Fruit fly (Drosophila melanogaster) whole organism, embryonic: ENCODE results near the gene Hr83.

Experiments used
- CG1024 ChIP-seq: fragments of 200-800 bp; sonication (Bioruptor generic); IDR thresholded peaks from 2 replicates; pipeline ENCODE4 v1.3.6; 2022; ENCODE audit warnings: missing biosample characterization, missing genetic modification characterization
- CG11456 ChIP-seq: fragments of 200-800 bp; sonication (Bioruptor generic); IDR thresholded peaks from 3 replicates; pipeline ENCODE4 v1.3.6; 2022; ENCODE audit warnings: missing biosample characterization, missing genetic modification characterization
- CG11723 ChIP-seq: fragments of 200-800 bp; sonication (Bioruptor generic); optimal IDR thresholded peaks from 2 replicates; lab custom pipeline; 2017; ENCODE audit warnings: missing biosample characterization, mild to moderate bottlenecking, missing genetic modification characterization
- CG13123 ChIP-seq: fragments of 200-800 bp; sonication (Bioruptor generic); optimal IDR thresholded peaks from 2 replicates; lab custom pipeline; 2016; ENCODE audit warnings: missing biosample characterization, missing genetic modification characterization
- CG13424 ChIP-seq: fragments of 200-800 bp; sonication (Bioruptor generic); optimal IDR thresholded peaks from 2 replicates; lab custom pipeline; 2019; ENCODE audit warnings: missing biosample characterization, mild to moderate bottlenecking, missing genetic modification characterization, moderate library complexity
- CG14014 ChIP-seq: fragments of 200-800 bp; sonication (Bioruptor generic); IDR thresholded peaks from 2 replicates; pipeline ENCODE4 v1.3.6; 2022; ENCODE audit warnings: missing biosample characterization, missing genetic modification characterization
- CG15514 ChIP-seq: fragments of 200-800 bp; sonication (Bioruptor generic); optimal IDR thresholded peaks from 3 replicates; lab custom pipeline; 2017; ENCODE audit warnings: missing biosample characterization, missing genetic modification characterization, mild to moderate bottlenecking, moderate library complexity, missing genetic modification reagents
- CG1603 ChIP-seq: fragments of 200-800 bp; sonication (Bioruptor generic); optimal IDR thresholded peaks from 2 replicates; lab custom pipeline; 2019; ENCODE audit warnings: missing biosample characterization, mild to moderate bottlenecking, missing genetic modification characterization, moderate library complexity
- CG17829 ChIP-seq: fragments of 200-800 bp; optimal IDR thresholded peaks from 2 replicates; lab custom pipeline; 2019; ENCODE audit warnings: missing biosample characterization, mild to moderate bottlenecking, missing genetic modification characterization, moderate library complexity
- CG18476 ChIP-seq: fragments of 200-800 bp; sonication (Bioruptor generic); optimal IDR thresholded peaks from 2 replicates; lab custom pipeline; 2016; ENCODE audit warnings: missing biosample characterization, mild to moderate bottlenecking, missing genetic modification characterization
- CG2129 ChIP-seq: fragments of 200-800 bp; sonication (Bioruptor generic); IDR thresholded peaks from 2 replicates; pipeline ENCODE4 v1.3.6; 2022; ENCODE audit warnings: missing biosample characterization, missing genetic modification characterization; ENCODE audit not compliant: partially characterized antibody
- CG3281 ChIP-seq: fragments of 200-800 bp; sonication (Bioruptor generic); optimal IDR thresholded peaks from 3 replicates; lab custom pipeline; 2017; ENCODE audit warnings: missing biosample characterization, mild to moderate bottlenecking, missing genetic modification characterization
- CG33213 ChIP-seq: fragments of 200-800 bp; sonication (Bioruptor generic); optimal IDR thresholded peaks from 3 replicates; lab custom pipeline; 2016; ENCODE audit warnings: missing biosample characterization, missing genetic modification characterization
- CG34224 ChIP-seq: fragments of 200-800 bp; sonication (Bioruptor generic); IDR thresholded peaks from 3 replicates; pipeline ENCODE4 v1.3.6; 2022; ENCODE audit warnings: missing biosample characterization, missing genetic modification characterization; ENCODE audit not compliant: partially characterized antibody
- CG34422 ChIP-seq: fragments of 200-800 bp; sonication (Bioruptor generic); IDR thresholded peaks from 3 replicates; pipeline ENCODE4 v1.3.6; 2022; ENCODE audit warnings: missing biosample characterization, missing genetic modification characterization
- CG4820 ChIP-seq: fragments of 200-800 bp; sonication (Bioruptor generic); optimal IDR thresholded peaks from 3 replicates; lab custom pipeline; 2016; ENCODE audit warnings: missing biosample characterization, missing genetic modification characterization
- CG4854 ChIP-seq: fragments of 200-800 bp; sonication (Bioruptor generic); optimal IDR thresholded peaks from 2 replicates; lab custom pipeline; 2016; ENCODE audit warnings: missing biosample characterization, missing genetic modification characterization, inconsistent platforms
- CG6654 ChIP-seq: fragments of 200-800 bp; sonication (Bioruptor generic); optimal IDR thresholded peaks from 2 replicates; lab custom pipeline; 2017; ENCODE audit warnings: missing biosample characterization, mild to moderate bottlenecking, missing genetic modification characterization
- CG8944 ChIP-seq: fragments of 200-800 bp; sonication (Bioruptor generic); optimal IDR thresholded peaks from 3 replicates; lab custom pipeline; 2016; ENCODE audit warnings: missing biosample characterization, missing genetic modification characterization
- CG9609 ChIP-seq: fragments of 200-800 bp; sonication (Bioruptor generic); optimal IDR thresholded peaks from 3 replicates; lab custom pipeline; 2016; ENCODE audit warnings: missing biosample characterization, missing genetic modification characterization
- Deaf1 ChIP-seq: fragments of 200-800 bp; optimal IDR thresholded peaks from 3 replicates; lab custom pipeline; 2019; ENCODE audit warnings: missing biosample characterization, mild to moderate bottlenecking, missing genetic modification characterization, moderate library complexity
- Doc3 ChIP-seq: fragments of 200-800 bp; sonication (Bioruptor generic); IDR thresholded peaks from 3 replicates; pipeline ENCODE4 v1.3.6; 2022; ENCODE audit warnings: missing biosample characterization, missing genetic modification characterization; ENCODE audit not compliant: partially characterized antibody
- Gsc ChIP-seq: fragments of 200-800 bp; sonication (Bioruptor generic); IDR thresholded peaks from 2 replicates; pipeline ENCODE4 v1.3.6; 2022; ENCODE audit warnings: missing biosample characterization, missing genetic modification characterization
- H15 ChIP-seq: fragments of 200-800 bp; sonication (Bioruptor generic); IDR thresholded peaks from 3 replicates; pipeline ENCODE4 v1.3.6; 2022; ENCODE audit warnings: missing biosample characterization, missing genetic modification characterization
- Hey ChIP-seq: fragments of 200-800 bp; sonication (Bioruptor generic); optimal IDR thresholded peaks from 3 replicates; lab custom pipeline; 2018; ENCODE audit warnings: missing biosample characterization, mild to moderate bottlenecking, missing genetic modification characterization
- Hr39 ChIP-seq: fragments of >200 bp; optimal IDR thresholded peaks from 2 replicates; lab custom pipeline; 2017
- Meics ChIP-seq: fragments of 200-800 bp; sonication (Bioruptor generic); optimal IDR thresholded peaks from 2 replicates; lab custom pipeline; 2017; ENCODE audit warnings: missing biosample characterization, mild to moderate bottlenecking, missing genetic modification characterization
- PHDP ChIP-seq: fragments of 200-800 bp; sonication (Bioruptor generic); optimal IDR thresholded peaks from 3 replicates; lab custom pipeline; 2018; ENCODE audit warnings: missing biosample characterization, mild to moderate bottlenecking, missing genetic modification characterization, moderate library complexity
- ab ChIP-seq: fragments of 200-800 bp; sonication (Bioruptor generic); optimal IDR thresholded peaks from 2 replicates; lab custom pipeline; 2016; ENCODE audit warnings: missing biosample characterization, missing genetic modification characterization
- br ChIP-seq: fragments of >200 bp; optimal IDR thresholded peaks from 2 replicates; lab custom pipeline; 2017
- chif ChIP-seq, 2 experiments: fragments of 200-800 bp; sonication (Bioruptor generic); optimal IDR thresholded peaks; 3 replicates each; lab custom pipeline; 2016; ENCODE audit warnings: missing biosample characterization in 2 of 2, missing genetic modification characterization in 2 of 2
- crc ChIP-seq: fragments of 200-800 bp; sonication (Bioruptor generic); optimal IDR thresholded peaks from 2 replicates; lab custom pipeline; 2016; ENCODE audit warnings: missing biosample characterization, missing genetic modification characterization
- disco-r ChIP-seq: fragments of 200-800 bp; sonication (Bioruptor generic); optimal IDR thresholded peaks from 2 replicates; lab custom pipeline; 2016; ENCODE audit warnings: missing biosample characterization, missing genetic modification characterization
- dmrt11E ChIP-seq: fragments of 200-800 bp; sonication (Bioruptor generic); optimal IDR thresholded peaks from 3 replicates; lab custom pipeline; 2018; ENCODE audit warnings: missing biosample characterization, mild to moderate bottlenecking, missing genetic modification characterization, moderate library complexity
- dmrt99B ChIP-seq: fragments of 200-800 bp; sonication (Bioruptor generic); optimal IDR thresholded peaks from 2 replicates; lab custom pipeline; 2018; ENCODE audit warnings: missing biosample characterization, mild to moderate bottlenecking, missing genetic modification characterization, moderate library complexity
- dysf ChIP-seq: fragments of 200-800 bp; sonication (Bioruptor generic); IDR thresholded peaks from 3 replicates; pipeline ENCODE4 v1.3.6; 2022; ENCODE audit warnings: missing biosample characterization, missing genetic modification characterization
- en ChIP-seq: fragments of 200-800 bp; sonication (Bioruptor generic); optimal IDR thresholded peaks from 2 replicates; lab custom pipeline; 2016; ENCODE audit warnings: missing biosample characterization, missing genetic modification characterization
- eyg ChIP-seq: fragments of 200-800 bp; sonication (Bioruptor generic); optimal IDR thresholded peaks from 3 replicates; lab custom pipeline; 2016; ENCODE audit warnings: missing biosample characterization, missing genetic modification characterization
- fd102C ChIP-seq: fragments of 200-800 bp; sonication (Bioruptor generic); optimal IDR thresholded peaks from 2 replicates; lab custom pipeline; 2018; ENCODE audit warnings: missing biosample characterization, mild to moderate bottlenecking, missing genetic modification characterization, moderate library complexity
- grn ChIP-seq: fragments of 200-800 bp; sonication (Bioruptor generic); optimal IDR thresholded peaks from 3 replicates; lab custom pipeline; 2017; ENCODE audit warnings: missing biosample characterization, missing genetic modification characterization
- ken ChIP-seq: fragments of 200-800 bp; sonication (Bioruptor generic); IDR thresholded peaks from 3 replicates; pipeline ENCODE4 v1.3.6; 2022; ENCODE audit warnings: missing biosample characterization, missing genetic modification characterization
- lov ChIP-seq, 2 experiments: fragments of 200-800 bp in 1 of 2; fragments of >200 bp in 1 of 2; sonication (Bioruptor generic) in 1 of 2; IDR thresholded peaks in 1 of 2; optimal IDR thresholded peaks in 1 of 2; 2 replicates in 1 of 2; 3 replicates in 1 of 2; pipeline versions ENCODE4 v1.3.6 to Lab custom; 2017 to 2022; ENCODE audit warnings: missing biosample characterization in 1 of 2, missing genetic modification characterization in 1 of 2
- mld ChIP-seq: fragments of 200-800 bp; sonication (Bioruptor generic); IDR thresholded peaks from 3 replicates; pipeline ENCODE4 v1.3.6; 2022; ENCODE audit warnings: missing biosample characterization, missing genetic modification characterization; ENCODE audit not compliant: partially characterized antibody
- org-1 ChIP-seq: fragments of 200-800 bp; sonication (Bioruptor generic); optimal IDR thresholded peaks from 2 replicates; lab custom pipeline; 2017; ENCODE audit warnings: missing biosample characterization, missing genetic modification characterization
- repo ChIP-seq: fragments of 200-800 bp; sonication (Bioruptor generic); optimal IDR thresholded peaks from 2 replicates; lab custom pipeline; 2016; ENCODE audit warnings: missing biosample characterization, missing genetic modification characterization
- schlank ChIP-seq: fragments of 200-800 bp; sonication (Bioruptor generic); optimal IDR thresholded peaks from 2 replicates; lab custom pipeline; 2018; ENCODE audit warnings: missing biosample characterization, mild to moderate bottlenecking, missing genetic modification characterization
- sisA ChIP-seq: fragments of 200-800 bp; sonication (Bioruptor generic); IDR thresholded peaks from 2 replicates; pipeline ENCODE4 v1.3.6; 2022; ENCODE audit warnings: missing biosample characterization, missing genetic modification characterization
- tin ChIP-seq: fragments of 200-800 bp; sonication (Bioruptor generic); optimal IDR thresholded peaks from 3 replicates; lab custom pipeline; 2016; ENCODE audit warnings: missing biosample characterization, missing genetic modification characterization
- toy ChIP-seq: fragments of 200-800 bp; sonication (Bioruptor generic); IDR thresholded peaks from 2 replicates; pipeline ENCODE4 v1.3.6; 2022; ENCODE audit warnings: missing biosample characterization, missing genetic modification characterization
- ttk ChIP-seq: fragments of 200-800 bp; sonication (Bioruptor generic); IDR thresholded peaks from 2 replicates; pipeline ENCODE4 v2.1.2; 2022; ENCODE audit warnings: missing biosample characterization, missing genetic modification characterization
- zen ChIP-seq: fragments of 200-800 bp; sonication (Bioruptor generic); optimal IDR thresholded peaks from 3 replicates; lab custom pipeline; 2018; ENCODE audit warnings: missing biosample characterization, mild to moderate bottlenecking, missing genetic modification characterization, moderate library complexity

Hr83 gene

DNA sequence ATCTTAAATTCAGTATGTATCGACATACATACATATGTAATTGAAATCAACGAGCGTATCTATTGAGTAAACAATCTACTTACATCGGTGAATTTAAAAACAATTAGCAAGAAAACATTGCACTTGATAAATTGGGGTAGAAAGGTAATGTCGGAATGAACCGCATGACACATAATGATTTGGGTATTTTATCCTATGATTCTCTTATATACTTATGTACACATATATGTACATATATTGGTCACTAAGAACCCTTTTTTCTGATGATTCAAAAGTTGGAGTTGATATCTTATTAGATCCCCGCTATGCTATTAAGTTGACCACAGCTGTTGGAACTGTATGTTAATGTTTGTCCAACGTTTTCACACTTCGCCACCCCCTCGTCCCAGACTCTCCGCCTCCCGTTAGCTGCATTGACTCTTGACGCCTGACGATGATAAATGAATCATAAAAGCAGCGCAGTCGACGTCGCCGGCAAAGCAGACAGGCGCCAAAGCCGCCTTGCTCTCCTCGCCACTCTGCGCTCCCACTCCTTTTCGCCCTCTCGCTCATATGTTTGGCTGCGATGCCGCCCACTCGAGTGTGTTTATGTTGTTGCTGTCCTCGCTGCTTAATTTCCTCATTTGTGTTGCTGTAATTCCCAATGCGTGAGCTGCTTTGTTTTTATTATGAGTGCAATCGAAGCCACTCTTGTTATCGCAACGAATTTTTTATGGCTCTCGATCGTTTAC lies 4.0 kb downstream of the Hr83 start (continued):
- TF ChIP-seq zen (tag; lab: Kevin White, UChicago) (no peak), fd102C (GFP tag; lab: Kevin White, UChicago) (no peak), Deaf1 (tag; lab: Kevin White, UChicago) (no peak), sisA (GFP tag; lab: Robert Waterston, UW) (no peak), chif (GFP tag; optimal IDR thresholded peaks at IDR 0.05; lab: Kevin White, UChicago) (no peak), CG1024 (GFP tag; lab: Robert Waterston, UW) (no peak), CG15514 (GFP tag; lab: Kevin White, UChicago) (no peak), CG18476 (GFP tag; lab: Kevin White, UChicago) (no peak), H15 (GFP tag; lab: Robert Waterston, UW) (no peak), eyg (GFP tag; lab: Kevin White, UChicago) (no peak), org-1 (GFP tag; lab: Kevin White, UChicago) (peak; percentile 54), ken (GFP tag; lab: Robert Waterston, UW) (no peak), Doc3 (GFP tag; lab: Robert Waterston, UW) (no peak), en (GFP tag; lab: Kevin White, UChicago) (no peak), CG2129 (GFP tag; lab: Robert Waterston, UW) (no peak), ab (GFP tag; lab: Kevin White, UChicago) (no peak), CG6654 (GFP tag; lab: Kevin White, UChicago) (peak; percentile 41), PHDP (peak; percentile 26), tin (GFP tag; lab: Kevin White, UChicago) (no peak), CG34422 (GFP tag; lab: Robert Waterston, UW) (no peak), schlank (tag; lab: Kevin White, UChicago) (no peak), CG8944 (GFP tag; lab: Kevin White, UChicago) (no peak), CG33213 (GFP tag; lab: Kevin White, UChicago) (no peak), dysf (GFP tag; lab: Robert Waterston, UW) (no peak), CG11723 (GFP tag; lab: Kevin White, UChicago) (peak; percentile 26), CG13424 (tag; lab: Kevin White, UChicago) (peak; percentile 57), Meics (GFP tag; lab: Kevin White, UChicago) (peak; percentile 32), Hey (tag; lab: Kevin White, UChicago) (no peak), crc (GFP tag; lab: Kevin White, UChicago) (no peak), toy (GFP tag; lab: Robert Waterston, UW) (no peak), mld (GFP tag; lab: Robert Waterston, UW) (no peak), Gsc (GFP tag; lab: Robert Waterston, UW) (no peak), CG9609 (GFP tag; lab: Kevin White, UChicago) (no peak), CG1603 (tag; lab: Kevin White, UChicago) (peak; percentile 33), CG4820 (GFP tag; lab: Kevin White, UChicago) (peak; percentile 45), CG34224 (GFP tag; lab: Robert Waterston, UW) (no peak), repo (GFP tag; lab: Kevin White, UChicago) (no peak), CG4854 (GFP tag; lab: Kevin White, UChicago) (no peak), CG17829 (tag; lab: Kevin White, UChicago) (peak; percentile 29), ttk (GFP tag; lab: Robert Waterston, UW) (no peak), dmrt99B (tag; lab: Kevin White, UChicago) (peak; percentile 70), CG13123 (GFP tag; lab: Kevin White, UChicago) (no peak), CG14014 (GFP tag; lab: Robert Waterston, UW) (no peak), Hr39 (lab: Kevin White, UChicago) (no peak), br (lab: Kevin White, UChicago) (no peak), lov (optimal IDR thresholded peaks at IDR 0.05; lab: Kevin White, UChicago) (no peak), lov (GFP tag; IDR thresholded peaks at IDR 0.05; lab: Robert Waterston, UW) (no peak), disco-r (GFP tag; lab: Kevin White, UChicago) (no peak), dmrt11E (tag; lab: Kevin White, UChicago) (peak; percentile 12), CG11456 (GFP tag; lab: Robert Waterston, UW) (no peak), grn (no peak), CG3281 (GFP tag; lab: Kevin White, UChicago) (peak; percentile 28)
